Fruit fly (Drosophila melanogaster): Measurements from ENCODE around the gene PGRP-SA.

The PGRP-SA gene

DNA sequence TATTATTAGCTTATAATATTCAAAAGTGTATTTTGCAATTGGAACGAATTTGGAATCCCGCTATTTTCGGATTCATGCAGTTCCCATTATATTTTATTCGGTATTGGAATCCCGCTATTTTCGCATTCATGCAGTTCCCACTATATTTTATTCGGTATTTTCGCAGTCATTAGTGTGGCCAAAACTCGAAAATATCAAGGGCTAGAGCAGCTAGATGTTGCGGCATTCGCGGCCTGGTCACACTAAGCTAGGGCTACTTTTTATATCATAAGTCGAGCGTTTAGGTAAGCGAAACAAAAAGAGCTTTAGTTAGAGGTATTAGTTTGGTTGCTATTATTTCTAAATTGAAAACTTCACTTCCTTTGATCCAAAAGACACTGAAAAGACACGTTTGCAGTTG is 17.4 kb downstream of the PGRP-SA start (continued):
- TF ChIP-seq CG13287 (GFP tag; IDR thresholded peaks at IDR 0.05; ENCODE audit: partially characterized antibody) = peak; percentile 77
- no peak for TF ChIP-seq sisA (GFP tag; IDR thresholded peaks at IDR 0.05)
- TF ChIP-seq CG15514 (GFP tag; optimal IDR thresholded peaks at IDR 0.05) = peak; percentile 58
- TF ChIP-seq trem (tag; optimal IDR thresholded peaks at IDR 0.05) = peak; percentile 43

DNA sequence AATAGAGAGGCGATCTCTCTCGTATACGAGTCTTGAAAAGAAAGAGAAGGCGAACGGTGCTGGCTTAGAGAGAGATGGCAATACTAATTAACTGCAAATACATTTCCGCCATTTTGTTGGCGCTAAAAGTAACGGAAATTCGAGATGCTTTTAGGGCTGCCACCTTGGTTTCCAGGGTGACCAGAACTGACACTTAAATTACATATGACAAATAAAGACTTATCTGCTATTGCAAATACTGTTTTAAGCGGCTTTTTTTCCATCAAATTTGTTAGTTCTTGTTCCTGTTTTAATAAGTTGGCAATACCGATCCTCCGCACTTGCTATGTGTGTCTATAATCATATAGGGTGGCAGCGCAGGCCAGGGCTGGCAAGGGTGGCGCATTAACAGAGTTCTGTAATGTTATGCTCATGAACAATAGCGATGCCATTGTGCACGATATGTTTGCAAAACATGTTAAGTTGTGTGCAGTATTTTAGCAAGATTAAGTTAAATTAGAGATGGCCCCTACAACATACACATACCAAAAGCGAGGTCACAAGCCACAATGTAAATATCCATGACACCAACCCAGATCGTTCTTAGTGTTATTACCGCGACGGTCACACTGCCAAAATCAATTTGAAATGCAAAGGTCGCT is 18.9 kb downstream of the PGRP-SA start, which contains the start of gene nod:
Gene nod (plus strand): TSS at position 573 of the 641 bp plus-strand sequence.
- TF ChIP-seq hb (GFP tag; IDR thresholded peaks at IDR 0.05; ENCODE audit: partially characterized antibody) (no peak), chif (GFP tag; optimal IDR thresholded peaks at IDR 0.05) (peak; percentile 21 to 52), YL-1 (GFP tag; optimal IDR thresholded peaks at IDR 0.05) (peak; percentile 1), pnt (GFP tag; optimal IDR thresholded peaks at IDR 0.05) (peak; percentile 68), Myb (GFP tag; optimal IDR thresholded peaks at IDR 0.05) (peak; percentile 97), CG6689 (GFP tag; IDR thresholded peaks at IDR 0.05) (peak; percentile 47; the same call in 1 of the 2 replicates), lov (optimal IDR thresholded peaks at IDR 0.05) (no peak), lov (GFP tag; IDR thresholded peaks at IDR 0.05) (no peak), so (GFP tag; IDR thresholded peaks at IDR 0.05) (0 out of 3 replicates have a peak, but pooled peaks have one; percentile 29), ERR (GFP tag; optimal IDR thresholded peaks at IDR 0.05) (peak; percentile 74), mld (GFP tag; IDR thresholded peaks at IDR 0.05; ENCODE audit: partially characterized antibody) (no peak), Stat92E (GFP tag; optimal IDR thresholded peaks at IDR 0.05) (no peak), rib (GFP tag; IDR thresholded peaks at IDR 0.05) (0 out of 2 replicates have a peak, but pooled peaks have one; percentile 30), Kr (GFP tag; optimal IDR thresholded peaks at IDR 0.05) (no peak), CG6683 (GFP tag; optimal IDR thresholded peaks at IDR 0.05) (no peak), jumu (GFP tag; optimal IDR thresholded peaks at IDR 0.05) (peak; percentile 74), Fer1 (GFP tag; optimal IDR thresholded peaks at IDR 0.05) (peak; percentile 76), Oaz (GFP tag; IDR thresholded peaks at IDR 0.05) (no peak; the same call in 1 of the 2 replicates), bigmax (GFP tag; optimal IDR thresholded peaks at IDR 0.05) (no peak), dati (GFP tag; IDR thresholded peaks at IDR 0.05) (no peak), ase (GFP tag; IDR thresholded peaks at IDR 0.05) (no peak), CG2678 (tag; optimal IDR thresholded peaks at IDR 0.05) (peak; percentile 61), sqz (GFP tag; optimal IDR thresholded peaks at IDR 0.05) (no peak), CG10366 (GFP tag; IDR thresholded peaks at IDR 0.05) (peak; percentile 15; the same call in 1 of the 2 replicates), MESR4 (GFP tag; optimal IDR thresholded peaks at IDR 0.05) (peak; percentile 36), hkb (optimal IDR thresholded peaks at IDR 0.05) (peak; percentile 76), hkb (GFP tag; IDR thresholded peaks at IDR 0.05) (peak; percentile 42; the same call in 1 of the 2 replicates), CG32532 (GFP tag; IDR thresholded peaks at IDR 0.05) (peak; percentile 53; the same call in 1 of the 2 replicates), pita (GFP tag; optimal IDR thresholded peaks at IDR 0.05) (peak; percentile 89), gem (tag; optimal IDR thresholded peaks at IDR 0.05) (peak; percentile 75), CG8089 (GFP tag; optimal IDR thresholded peaks at IDR 0.05) (peak; percentile 0), Dek (tag; optimal IDR thresholded peaks at IDR 0.05) (peak; percentile 26), CG10147 (GFP tag; optimal IDR thresholded peaks at IDR 0.05) (peak; percentile 43), B-H1 (GFP tag; IDR thresholded peaks at IDR 0.05) (0 out of 3 replicates have a peak, but pooled peaks have one; percentile 18), Tbp (GFP tag; optimal IDR thresholded peaks at IDR 0.05) (no peak), Nf-YA (GFP tag; IDR thresholded peaks at IDR 0.05) (peak; percentile 35; the same call in 1 of the 2 replicates), tgo (GFP tag; IDR thresholded peaks at IDR 0.05) (peak; percentile 52; the same call in 1 of the 3 replicates), CG10267 (tag; optimal IDR thresholded peaks at IDR 0.05) (peak; percentile 58), chn (GFP tag; optimal IDR thresholded peaks at IDR 0.05) (peak; percentile 54), CG7928 (GFP tag; optimal IDR thresholded peaks at IDR 0.05) (peak; percentile 94), CG14667 (GFP tag; IDR thresholded peaks at IDR 0.05) (no peak), CG3838 (GFP tag; optimal IDR thresholded peaks at IDR 0.05) (no peak), her (GFP tag; optimal IDR thresholded peaks at IDR 0.05) (peak; percentile 73), Pdp1 (GFP tag; optimal IDR thresholded peaks at IDR 0.05) (peak; percentile 59 to 64)
